Worm (Caenorhabditis elegans) whole organism, young adult: ENCODE measurements around the gene C46E10.8.

Experiments used
- athp-1 ChIP-seq: sonication (generic microtip); optimal IDR thresholded peaks from 2 replicates; lab custom pipeline; 2017; ENCODE audit warnings: mild to moderate bottlenecking, missing genetic modification characterization, missing compliant biosample characterization
- ceh-58 ChIP-seq: fragments of 200-800 bp; sonication (Bioruptor generic); IDR thresholded peaks from 2 replicates; pipeline ENCODE4 v1.3.6; 2022; ENCODE audit warnings: missing genetic modification characterization, missing compliant biosample characterization
- dpl-1 ChIP-seq: fragments of 150-350 bp; optimal IDR thresholded peaks from 2 replicates; lab custom pipeline; 2014; ENCODE audit warnings: missing biosample characterization, missing genetic modification reagents, missing genetic modification characterization
- egl-18 ChIP-seq: fragments of 200-800 bp; sonication (Bioruptor generic); IDR thresholded peaks from 2 replicates; pipeline ENCODE4 v1.3.6; 2022; ENCODE audit warnings: missing genetic modification reagents, missing genetic modification characterization, missing compliant biosample characterization
- madf-3 ChIP-seq: fragments of 200-800 bp; sonication (Bioruptor generic); IDR thresholded peaks from 2 replicates; pipeline ENCODE4 v1.3.6; 2022; ENCODE audit warnings: missing genetic modification reagents, missing genetic modification characterization, missing compliant biosample characterization
- tbp1 ChIP-seq: fragments of 200-800 bp; sonication (Bioruptor generic); optimal IDR thresholded peaks from 2 replicates; lab custom pipeline; 2018; ENCODE audit warnings: mild to moderate bottlenecking, missing genetic modification characterization, missing compliant biosample characterization
- unc-62 ChIP-seq: fragments of 150-350 bp; optimal IDR thresholded peaks from 2 replicates; lab custom pipeline; 2014; ENCODE audit warnings: missing biosample characterization, missing genetic modification reagents, missing genetic modification characterization
- ztf-3 ChIP-seq: fragments of 200-800 bp; sonication (Bioruptor generic); optimal IDR thresholded peaks from 2 replicates; lab custom pipeline; 2018; ENCODE audit warnings: mild to moderate bottlenecking, missing genetic modification characterization, missing compliant biosample characterization

- no peak for TF ChIP-seq dpl-1 (GFP tag; lab: Kevin White, UChicago)
- no peak for TF ChIP-seq unc-62 (GFP tag; lab: Kevin White, UChicago)
- no peak for TF ChIP-seq ztf-3
- no peak for TF ChIP-seq tbp1 (GFP tag; lab: Kevin White, UChicago)
- no peak for TF ChIP-seq athp-1 (tag; lab: Kevin White, UChicago)
- TF ChIP-seq egl-18: no peak
- TF ChIP-seq madf-3 (GFP tag; lab: Robert Waterston, UW): no peak
- no peak for TF ChIP-seq ceh-58 (GFP tag; lab: Robert Waterston, UW)
These were observed 45.2 kb upstream of the C46E10.8 start, which contains the start of gene T24E12.10 for ce11 chrII:3773130-3773529.
